Worm (Caenorhabditis elegans) whole organism, young adult: Measurements from ENCODE around the gene F14E5.2.

Experiments
- B0336.3 ChIP-seq: fragments of 200-800 bp; sonication (Bioruptor generic); IDR thresholded peaks from 2 replicates; pipeline ENCODE4 v1.3.6; 2022; ENCODE audit warnings: missing genetic modification characterization, missing compliant biosample characterization
- D2030.7 ChIP-seq: fragments of 200-800 bp; sonication (Bioruptor generic); IDR thresholded peaks from 2 replicates; pipeline ENCODE4 v1.3.6; 2022; ENCODE audit warnings: missing genetic modification reagents, missing genetic modification characterization, missing compliant biosample characterization
- F10E7.11 ChIP-seq: sonication (generic microtip); optimal IDR thresholded peaks from 2 replicates; lab custom pipeline; 2017; ENCODE audit warnings: mild to moderate bottlenecking, missing genetic modification characterization, moderate library complexity, missing compliant biosample characterization
- F22D6.2 ChIP-seq: sonication (generic microtip); optimal IDR thresholded peaks from 2 replicates; lab custom pipeline; 2016; ENCODE audit warnings: mild to moderate bottlenecking, missing genetic modification characterization, missing compliant biosample characterization
- F23B12.7 ChIP-seq: sonication (generic microtip); optimal IDR thresholded peaks from 2 replicates; lab custom pipeline; 2017; ENCODE audit warnings: missing genetic modification characterization, mild to moderate bottlenecking, missing compliant biosample characterization, antibody characterized with exemption, moderate library complexity; ENCODE audit not compliant: insufficient read depth
- F33H1.4 ChIP-seq: fragments of 200-800 bp; sonication (Bioruptor generic); IDR thresholded peaks from 2 replicates; pipeline ENCODE4 v1.3.6; 2022; ENCODE audit warnings: missing genetic modification reagents, missing genetic modification characterization, missing compliant biosample characterization
- F39B2.1 ChIP-seq: fragments of 200-800 bp; sonication (Bioruptor generic); IDR thresholded peaks from 2 replicates; pipeline ENCODE4 v1.3.6; 2022; ENCODE audit warnings: missing genetic modification reagents, missing genetic modification characterization, missing compliant biosample characterization
- T07F8.4 ChIP-seq: sonication (generic microtip); optimal IDR thresholded peaks from 2 replicates; lab custom pipeline; 2016; ENCODE audit warnings: mild to moderate bottlenecking, missing genetic modification characterization, moderate library complexity, missing compliant biosample characterization
- Y56A3A.18 ChIP-seq: fragments of 200-800 bp; sonication (Bioruptor generic); IDR thresholded peaks from 2 replicates; pipeline ENCODE4 v1.3.6; 2022; ENCODE audit warnings: missing genetic modification reagents, missing genetic modification characterization, missing compliant biosample characterization
- Y67H2A.10 ChIP-seq: fragments of 200-800 bp; sonication (Bioruptor generic); conservative IDR thresholded peaks from 2 replicates; pipeline ENCODE4 v1.3.6; 2022; ENCODE audit warnings: missing genetic modification reagents, missing genetic modification characterization, missing compliant biosample characterization
- atf-7 ChIP-seq: sonication (generic microtip); optimal IDR thresholded peaks from 2 replicates; lab custom pipeline; 2017; ENCODE audit warnings: mild to moderate bottlenecking, missing genetic modification characterization, missing compliant biosample characterization
- attf-5 ChIP-seq: fragments of 200-800 bp; sonication (Bioruptor generic); optimal IDR thresholded peaks from 2 replicates; lab custom pipeline; 2018; ENCODE audit warnings: mild to moderate bottlenecking, missing genetic modification characterization, missing compliant biosample characterization
- bed-2 ChIP-seq: fragments of 200-800 bp; sonication (Bioruptor generic); IDR thresholded peaks from 2 replicates; pipeline ENCODE4 v1.3.6; 2022; ENCODE audit warnings: missing genetic modification reagents, missing genetic modification characterization, missing compliant biosample characterization
- cebp-1 ChIP-seq, 2 experiments: fragments of 200-800 bp in 1 of 2; sonication (Bioruptor generic) in 1 of 2; sonication (generic microtip) in 1 of 2; IDR thresholded peaks in 1 of 2; optimal IDR thresholded peaks in 1 of 2; 2 replicates each; pipeline versions ENCODE4 v1.3.6 to Lab custom; 2017 to 2022; ENCODE audit warnings: missing compliant biosample characterization in 2 of 2, missing genetic modification characterization in 2 of 2, mild to moderate bottlenecking in 1 of 2, missing genetic modification reagents in 1 of 2, moderate library complexity in 1 of 2
- ceh-58 ChIP-seq: fragments of 200-800 bp; sonication (Bioruptor generic); IDR thresholded peaks from 2 replicates; pipeline ENCODE4 v1.3.6; 2022; ENCODE audit warnings: missing genetic modification characterization, missing compliant biosample characterization
- ceh-91 ChIP-seq: fragments of 200-800 bp; sonication (Bioruptor generic); IDR thresholded peaks from 2 replicates; pipeline ENCODE4 v1.3.6; 2022; ENCODE audit warnings: missing genetic modification reagents, missing genetic modification characterization, missing compliant biosample characterization
- dox-1 ChIP-seq: fragments of 200-800 bp; sonication (Bioruptor generic); IDR thresholded peaks from 2 replicates; pipeline ENCODE4 v1.3.6; 2022; ENCODE audit warnings: missing genetic modification reagents, missing genetic modification characterization, missing compliant biosample characterization
- dpff-1 ChIP-seq: sonication (generic microtip); optimal IDR thresholded peaks from 2 replicates; lab custom pipeline; 2017; ENCODE audit warnings: mild to moderate bottlenecking, missing genetic modification characterization, missing compliant biosample characterization
- ekl-4 ChIP-seq: fragments of 200-800 bp; sonication (Bioruptor generic); IDR thresholded peaks from 2 replicates; pipeline ENCODE4 v1.3.6; 2022; ENCODE audit warnings: missing genetic modification reagents, missing genetic modification characterization, missing compliant biosample characterization
- gei-17 ChIP-seq: fragments of 200-800 bp; sonication (Bioruptor generic); optimal IDR thresholded peaks from 2 replicates; lab custom pipeline; 2018; ENCODE audit warnings: mild to moderate bottlenecking, missing genetic modification characterization, missing compliant biosample characterization
- hrde-1 ChIP-seq: sonication (generic microtip); optimal IDR thresholded peaks from 2 replicates; lab custom pipeline; 2016; ENCODE audit warnings: missing genetic modification characterization, mild to moderate bottlenecking, missing compliant biosample characterization, moderate library complexity, missing genotype, missing genetic modification reagents, borderline replicate concordance
- lin-35 ChIP-seq, 3 experiments: fragments of 150-350 bp in 2 of 3; sonication (generic microtip) in 1 of 3; optimal IDR thresholded peaks; 2 replicates each; lab custom pipeline; 2014 to 2018; ENCODE audit warnings: missing biosample characterization in 3 of 3, missing genetic modification characterization in 3 of 3, missing genetic modification reagents in 3 of 3
- madf-3 ChIP-seq: fragments of 200-800 bp; sonication (Bioruptor generic); IDR thresholded peaks from 2 replicates; pipeline ENCODE4 v1.3.6; 2022; ENCODE audit warnings: missing genetic modification reagents, missing genetic modification characterization, missing compliant biosample characterization
- mcd-1 ChIP-seq: fragments of 200-800 bp; sonication (Bioruptor generic); IDR thresholded peaks from 2 replicates; pipeline ENCODE4 v1.3.6; 2022; ENCODE audit warnings: missing genetic modification reagents, missing genetic modification characterization, missing compliant biosample characterization
- mel-28 ChIP-seq: sonication (generic microtip); optimal IDR thresholded peaks from 2 replicates; lab custom pipeline; 2016; ENCODE audit warnings: borderline replicate concordance, mild to moderate bottlenecking, missing genetic modification characterization, missing compliant biosample characterization
- nfya-2 ChIP-seq: fragments of 200-800 bp; sonication (Bioruptor generic); IDR thresholded peaks from 2 replicates; pipeline ENCODE4 v1.3.6; 2022; ENCODE audit warnings: missing genetic modification reagents, missing genetic modification characterization, missing compliant biosample characterization
- nhr-120 ChIP-seq: fragments of 200-800 bp; sonication (Bioruptor generic); IDR thresholded peaks from 2 replicates; pipeline ENCODE4 v1.3.6; 2022; ENCODE audit warnings: missing genetic modification characterization, missing compliant biosample characterization
- nhr-80 ChIP-seq: sonication (generic microtip); optimal IDR thresholded peaks from 2 replicates; lab custom pipeline; 2016; ENCODE audit warnings: missing genetic modification characterization, missing compliant biosample characterization
- pbrm-1 ChIP-seq: fragments of 200-800 bp; sonication (Bioruptor generic); IDR thresholded peaks from 2 replicates; pipeline ENCODE4 v1.3.6; 2022; ENCODE audit warnings: missing genetic modification reagents, missing genetic modification characterization, missing compliant biosample characterization
- pha-4 ChIP-seq: fragments of 150-350 bp; sonication (generic microtip); optimal IDR thresholded peaks from 2 replicates; lab custom pipeline; 2014; ENCODE audit warnings: missing biosample characterization, missing genetic modification reagents, missing genetic modification characterization
- rec-8 ChIP-seq, 2 experiments: sonication (generic microtip); optimal IDR thresholded peaks; 2 replicates each; lab custom pipeline; 2016; ENCODE audit warnings: mild to moderate bottlenecking in 2 of 2, missing genetic modification characterization in 2 of 2, missing genetic modification reagents in 2 of 2, missing genotype in 2 of 2, missing biosample characterization in 1 of 2, missing compliant biosample characterization in 1 of 2, moderate library complexity in 1 of 2
- sdz-38 ChIP-seq: sonication (generic microtip); optimal IDR thresholded peaks from 2 replicates; lab custom pipeline; 2016; ENCODE audit warnings: missing genotype, missing genetic modification characterization, missing compliant biosample characterization
- sea-2 ChIP-seq: fragments of 200-800 bp; sonication (Bioruptor generic); IDR thresholded peaks from 2 replicates; pipeline ENCODE4 v1.3.6; 2022; ENCODE audit warnings: missing genetic modification characterization, missing compliant biosample characterization
- snpc-3.4 ChIP-seq: sonication (generic microtip); optimal IDR thresholded peaks from 2 replicates; lab custom pipeline; 2017; ENCODE audit warnings: missing genetic modification characterization, mild to moderate bottlenecking, missing compliant biosample characterization, antibody characterized with exemption, moderate library complexity, missing genotype, missing genetic modification reagents
- somi-1 ChIP-seq: fragments of 200-800 bp; sonication (Bioruptor generic); optimal IDR thresholded peaks from 2 replicates; lab custom pipeline; 2018; ENCODE audit warnings: mild to moderate bottlenecking, missing genetic modification characterization, missing compliant biosample characterization
- unc-130 ChIP-seq: sonication (generic microtip); optimal IDR thresholded peaks from 2 replicates; lab custom pipeline; 2016; ENCODE audit warnings: missing genetic modification reagents, missing genetic modification characterization, missing compliant biosample characterization
- unc-62 ChIP-seq: fragments of 150-350 bp; optimal IDR thresholded peaks from 2 replicates; lab custom pipeline; 2014; ENCODE audit warnings: missing biosample characterization, missing genetic modification reagents, missing genetic modification characterization
- xnd-1 ChIP-seq: sonication (generic microtip); optimal IDR thresholded peaks from 2 replicates; lab custom pipeline; 2016; ENCODE audit warnings: missing genotype, missing genetic modification reagents, missing genetic modification characterization, missing compliant biosample characterization
- ztf-22 ChIP-seq: fragments of 200-800 bp; sonication (Bioruptor generic); optimal IDR thresholded peaks from 2 replicates; lab custom pipeline; 2018; ENCODE audit warnings: mild to moderate bottlenecking, missing genetic modification characterization, moderate library complexity, missing compliant biosample characterization
- ztf-28 ChIP-seq: fragments of 200-800 bp; sonication (Bioruptor generic); IDR thresholded peaks from 2 replicates; pipeline ENCODE4 v1.3.6; 2022; ENCODE audit warnings: missing genetic modification reagents, missing genetic modification characterization, missing compliant biosample characterization

The F14E5.2 gene

ce11 chrII:8386897-8387296 lies 41.8 kb downstream of the F14E5.2 start:
- TF ChIP-seq dpff-1 (tag; lab: Kevin White, UChicago) = no peak
- TF ChIP-seq dox-1 (GFP tag; lab: Robert Waterston, UW) = peak; percentile 32; the same call in 1 of the 2 replicates
- no peak for TF ChIP-seq lin-35 (GFP tag; optimal IDR thresholded peaks at IDR 0.05; lab: Kevin White, UChicago)
- no peak for TF ChIP-seq sea-2 (GFP tag; lab: Robert Waterston, UW)
- peak; percentile 74 for TF ChIP-seq nhr-80 (tag; lab: Kevin White, UChicago)
- TF ChIP-seq atf-7 (tag; lab: Kevin White, UChicago) = peak; percentile 76

ce11 chrII:8385561-8385960 lies 43.1 kb downstream of the F14E5.2 start:
- TF ChIP-seq nhr-80 (tag; lab: Kevin White, UChicago) = peak; percentile 6
- no peak for TF ChIP-seq nfya-2 (GFP tag; lab: Robert Waterston, UW)
- no peak for TF ChIP-seq ceh-91
- no peak for TF ChIP-seq D2030.7

- peak; percentile 9 for TF ChIP-seq atf-7 (tag; lab: Kevin White, UChicago)
- no peak for TF ChIP-seq pha-4 (tag; lab: Kevin White, UChicago)
- no peak for TF ChIP-seq snpc-3.4 (tag; lab: Kevin White, UChicago)
- no peak for TF ChIP-seq F10E7.11
- TF ChIP-seq bed-2 = no peak
- TF ChIP-seq nhr-80 (tag; lab: Kevin White, UChicago) = peak; percentile 93
- no peak for TF ChIP-seq lin-35 (GFP tag; optimal IDR thresholded peaks at IDR 0.05; lab: Kevin White, UChicago)
- TF ChIP-seq somi-1 = no peak
- no peak for TF ChIP-seq hrde-1 (tag; lab: Kevin White, UChicago)
- no peak for TF ChIP-seq F33H1.4 (GFP tag; lab: Robert Waterston, UW)
- no peak for TF ChIP-seq mcd-1 (GFP tag; lab: Robert Waterston, UW)
- TF ChIP-seq rec-8 (tag; optimal IDR thresholded peaks at IDR 0.05; lab: Kevin White, UChicago) = no peak
- TF ChIP-seq F23B12.7 (tag; lab: Kevin White, UChicago) = no peak
Observed at ce11 chrII:8384344-8384743, 44.3 kb downstream of the F14E5.2 start.

ce11 chrII:8382880-8383279 lies 45.8 kb downstream of the F14E5.2 start:
- no peak for TF ChIP-seq dox-1 (GFP tag; lab: Robert Waterston, UW)
- TF ChIP-seq ceh-58 = no peak
- no peak for TF ChIP-seq mel-28
- TF ChIP-seq T07F8.4 = no peak
- no peak for TF ChIP-seq mcd-1 (GFP tag; lab: Robert Waterston, UW)
- no peak for TF ChIP-seq F33H1.4 (GFP tag; lab: Robert Waterston, UW)
- no peak for TF ChIP-seq xnd-1
- TF ChIP-seq nhr-80 (tag; lab: Kevin White, UChicago) = peak; percentile 89
- no peak for TF ChIP-seq F39B2.1
- TF ChIP-seq atf-7 (tag; lab: Kevin White, UChicago) = peak; percentile 78
- TF ChIP-seq pbrm-1 = no peak
- no peak for TF ChIP-seq cebp-1 (GFP tag; IDR thresholded peaks at IDR 0.05; lab: Robert Waterston, UW)
- no peak for TF ChIP-seq cebp-1 (tag; optimal IDR thresholded peaks at IDR 0.05; lab: Kevin White, UChicago)
- no peak for TF ChIP-seq unc-130 (GFP tag; lab: Kevin White, UChicago)
- no peak for TF ChIP-seq ztf-28 (GFP tag; lab: Robert Waterston, UW)
- no peak for TF ChIP-seq ekl-4
- TF ChIP-seq attf-5 (GFP tag; lab: Kevin White, UChicago) = no peak
- no peak for TF ChIP-seq F22D6.2
- TF ChIP-seq Y67H2A.10 = no peak
- no peak for TF ChIP-seq Y56A3A.18 (GFP tag; lab: Robert Waterston, UW)
- TF ChIP-seq B0336.3 (GFP tag; lab: Robert Waterston, UW) = no peak
- TF ChIP-seq madf-3 (GFP tag; lab: Robert Waterston, UW) = no peak
- TF ChIP-seq nhr-120 (GFP tag; lab: Robert Waterston, UW) = no peak
- peak; percentile 83 for TF ChIP-seq pha-4 (tag; lab: Kevin White, UChicago)
- peak; percentile 34 for TF ChIP-seq ztf-22
- TF ChIP-seq unc-62 = peak; percentile 57
- no peak for TF ChIP-seq sdz-38 (tag; lab: Kevin White, UChicago)
- no peak for TF ChIP-seq gei-17 (GFP tag; lab: Kevin White, UChicago)
